Fruit fly (Drosophila melanogaster) S2 (cell line): ENCODE measurements around the gene CG10516.

Experiments
- CG8478 ChIP-seq: fragments of >200 bp; optimal IDR thresholded peaks from 2 replicates; lab custom pipeline; 2018
- CTCF ChIP-seq, 2 experiments: fragments of >200 bp; optimal IDR thresholded peaks; 2 replicates each; lab custom pipeline; 2018

- TF ChIP-seq CG8478 (lab: Kevin White, UChicago) (no peak), CTCF (optimal IDR thresholded peaks at IDR 0.05; lab: Kevin White, UChicago) (no peak)
Measured at dm6 chr3L:15975068-15975467, 7.1 kb downstream of the CG10516 start, which contains the start of gene CG17026.
